Fruit fly (Drosophila melanogaster) whole organism, embryonic: ENCODE results near the gene Syt14.

Experiments used
- Asciz ChIP-seq: fragments of 200-800 bp; sonication (Bioruptor generic); optimal IDR thresholded peaks from 2 replicates; lab custom pipeline; 2017; ENCODE audit warnings: missing biosample characterization, mild to moderate bottlenecking, missing genetic modification characterization, missing genetic modification reagents
- B-H1 ChIP-seq: fragments of 200-800 bp; sonication (Bioruptor generic); IDR thresholded peaks from 3 replicates; pipeline ENCODE4 v1.3.6; 2022; ENCODE audit warnings: missing biosample characterization, missing genetic modification characterization
- BEAF-32 ChIP-seq: fragments of 200-800 bp; sonication (Bioruptor generic); optimal IDR thresholded peaks from 3 replicates; lab custom pipeline; 2017; ENCODE audit warnings: missing biosample characterization, missing genetic modification characterization, mild to moderate bottlenecking, moderate library complexity, missing genetic modification reagents
- Bdp1 ChIP-seq: fragments of 200-800 bp; sonication (Bioruptor generic); optimal IDR thresholded peaks from 3 replicates; lab custom pipeline; 2016; ENCODE audit warnings: missing biosample characterization, missing genetic modification characterization
- CG12391 ChIP-seq: fragments of 200-800 bp; sonication (Bioruptor generic); optimal IDR thresholded peaks from 3 replicates; lab custom pipeline; 2018; ENCODE audit warnings: missing biosample characterization, mild to moderate bottlenecking, missing genetic modification characterization, moderate library complexity
- CG13775 ChIP-seq: fragments of 200-800 bp; sonication (Bioruptor generic); optimal IDR thresholded peaks from 3 replicates; lab custom pipeline; 2017; ENCODE audit warnings: missing biosample characterization, mild to moderate bottlenecking, missing genetic modification characterization
- CG14965 ChIP-seq: fragments of 200-800 bp; sonication (Bioruptor generic); optimal IDR thresholded peaks from 2 replicates; lab custom pipeline; 2016; ENCODE audit warnings: missing biosample characterization, missing genetic modification characterization, borderline replicate concordance
- CG1602 ChIP-seq: fragments of 200-800 bp; sonication (Bioruptor generic); optimal IDR thresholded peaks from 3 replicates; lab custom pipeline; 2016; ENCODE audit warnings: missing biosample characterization, missing genetic modification characterization
- CG16779 ChIP-seq: fragments of 200-800 bp; sonication (Bioruptor generic); IDR thresholded peaks from 2 replicates; pipeline ENCODE4 v1.3.6; 2022; ENCODE audit warnings: missing biosample characterization, missing genetic modification characterization
- CG17612 ChIP-seq: fragments of 200-800 bp; sonication (Bioruptor generic); IDR thresholded peaks from 2 replicates; pipeline ENCODE4 v1.3.6; 2022; ENCODE audit warnings: missing biosample characterization, missing genetic modification characterization
- CG1832 ChIP-seq: fragments of 200-800 bp; sonication (Bioruptor generic); optimal IDR thresholded peaks from 2 replicates; lab custom pipeline; 2017; ENCODE audit warnings: missing biosample characterization, mild to moderate bottlenecking, missing genetic modification characterization, inconsistent platforms
- CG2199 ChIP-seq: fragments of 200-800 bp; sonication (Bioruptor generic); IDR thresholded peaks from 3 replicates; pipeline ENCODE4 v1.3.6; 2022; ENCODE audit warnings: missing biosample characterization, missing genetic modification characterization
- CG30020 ChIP-seq: fragments of 200-800 bp; optimal IDR thresholded peaks from 2 replicates; lab custom pipeline; 2019; ENCODE audit warnings: missing biosample characterization, mild to moderate bottlenecking, missing genetic modification characterization, moderate library complexity
- CG34224 ChIP-seq: fragments of 200-800 bp; sonication (Bioruptor generic); IDR thresholded peaks from 3 replicates; pipeline ENCODE4 v1.3.6; 2022; ENCODE audit warnings: missing biosample characterization, missing genetic modification characterization; ENCODE audit not compliant: partially characterized antibody
- CG8478 ChIP-seq: fragments of >200 bp; optimal IDR thresholded peaks from 2 replicates; lab custom pipeline; 2018
- Dref ChIP-seq: fragments of 200-800 bp; sonication (Bioruptor generic); IDR thresholded peaks from 2 replicates; pipeline ENCODE4 v1.3.6; 2022; ENCODE audit warnings: missing biosample characterization, missing genetic modification characterization
- Ets65A ChIP-seq: fragments of 200-800 bp; sonication (Bioruptor generic); peaks from one replicate; lab custom pipeline; 2016; ENCODE audit warnings: missing biosample characterization, missing genetic modification characterization
- Ets97D ChIP-seq: fragments of 200-800 bp; sonication (Bioruptor generic); optimal IDR thresholded peaks from 3 replicates; lab custom pipeline; 2016; ENCODE audit warnings: missing biosample characterization, missing genetic modification characterization
- HLH3B ChIP-seq: fragments of 200-800 bp; sonication (Bioruptor generic); IDR thresholded peaks from 2 replicates; pipeline ENCODE4 v1.3.6; 2022; ENCODE audit warnings: missing biosample characterization, missing genetic modification characterization
- Hey ChIP-seq: fragments of 200-800 bp; sonication (Bioruptor generic); optimal IDR thresholded peaks from 3 replicates; lab custom pipeline; 2018; ENCODE audit warnings: missing biosample characterization, mild to moderate bottlenecking, missing genetic modification characterization
- Lpt ChIP-seq: fragments of >200 bp; optimal IDR thresholded peaks from 2 replicates; lab custom pipeline; 2018; ENCODE audit warnings: missing biosample characterization, missing genetic modification characterization
- MTF-1 ChIP-seq: fragments of 200-800 bp; sonication (Bioruptor generic); optimal IDR thresholded peaks from 2 replicates; lab custom pipeline; 2018; ENCODE audit warnings: missing biosample characterization, mild to moderate bottlenecking, missing genetic modification characterization, borderline replicate concordance
- Med ChIP-seq: fragments of 200-800 bp; sonication (Bioruptor generic); peaks from one replicate; lab custom pipeline; 2016; ENCODE audit warnings: missing biosample characterization, missing genetic modification characterization, mild to moderate bottlenecking, inconsistent platforms, moderate library complexity
- Myb ChIP-seq: fragments of 200-800 bp; sonication (Bioruptor generic); optimal IDR thresholded peaks from 2 replicates; lab custom pipeline; 2016; ENCODE audit warnings: missing biosample characterization, missing genetic modification characterization
- Poxn ChIP-seq: fragments of 200-800 bp; sonication (Bioruptor generic); IDR thresholded peaks from 2 replicates; pipeline ENCODE4 v1.3.6; 2022; ENCODE audit warnings: missing biosample characterization, missing genetic modification characterization
- Sox102F ChIP-seq: fragments of 200-800 bp; sonication (Bioruptor generic); optimal IDR thresholded peaks from 2 replicates; lab custom pipeline; 2018; ENCODE audit warnings: missing biosample characterization, mild to moderate bottlenecking, missing genetic modification characterization, moderate library complexity
- abd-A ChIP-seq: fragments of 200-800 bp; sonication (Bioruptor generic); optimal IDR thresholded peaks from 3 replicates; lab custom pipeline; 2019; ENCODE audit warnings: missing biosample characterization, mild to moderate bottlenecking, missing genetic modification characterization, moderate library complexity
- ci ChIP-seq: fragments of 200-800 bp; sonication (Bioruptor generic); IDR thresholded peaks from 3 replicates; pipeline ENCODE4 v1.3.6; 2022; ENCODE audit warnings: missing biosample characterization, missing genetic modification characterization
- crol ChIP-seq: fragments of 200-800 bp; sonication (Bioruptor generic); IDR thresholded peaks from 2 replicates; pipeline ENCODE4 v1.3.6; 2022; ENCODE audit warnings: missing biosample characterization, missing genetic modification characterization
- danr ChIP-seq: fragments of 200-800 bp; sonication (Bioruptor generic); IDR thresholded peaks from 2 replicates; pipeline ENCODE4 v1.3.6; 2022; ENCODE audit warnings: missing biosample characterization, missing genetic modification characterization
- ewg ChIP-seq: fragments of 200-800 bp; sonication (Bioruptor generic); optimal IDR thresholded peaks from 3 replicates; lab custom pipeline; 2017; ENCODE audit warnings: mild to moderate bottlenecking, missing biosample characterization, missing genetic modification reagents, missing genetic modification characterization
- fd96Cb ChIP-seq: fragments of 200-800 bp; sonication (Bioruptor generic); optimal IDR thresholded peaks from 2 replicates; lab custom pipeline; 2018; ENCODE audit warnings: missing biosample characterization, mild to moderate bottlenecking, missing genetic modification characterization, moderate library complexity
- gcm2 ChIP-seq: fragments of 200-800 bp; sonication (Bioruptor generic); optimal IDR thresholded peaks from 2 replicates; lab custom pipeline; 2016; ENCODE audit warnings: missing biosample characterization, missing genetic modification characterization
- gfzf ChIP-seq: fragments of 200-800 bp; sonication (Bioruptor generic); optimal IDR thresholded peaks from 2 replicates; lab custom pipeline; 2016; ENCODE audit warnings: missing biosample characterization, mild to moderate bottlenecking, missing genetic modification characterization, moderate library complexity
- lov ChIP-seq, 2 experiments: fragments of 200-800 bp in 1 of 2; fragments of >200 bp in 1 of 2; sonication (Bioruptor generic) in 1 of 2; IDR thresholded peaks in 1 of 2; optimal IDR thresholded peaks in 1 of 2; 2 replicates in 1 of 2; 3 replicates in 1 of 2; pipeline versions ENCODE4 v1.3.6 to Lab custom; 2017 to 2022; ENCODE audit warnings: missing biosample characterization in 1 of 2, missing genetic modification characterization in 1 of 2
- luna ChIP-seq: fragments of 200-800 bp; sonication (Bioruptor generic); optimal IDR thresholded peaks from 2 replicates; lab custom pipeline; 2016; ENCODE audit warnings: missing biosample characterization, missing genetic modification characterization
- maf-S ChIP-seq: fragments of 200-800 bp; sonication (Bioruptor generic); optimal IDR thresholded peaks from 2 replicates; lab custom pipeline; 2016; ENCODE audit warnings: missing biosample characterization, missing genetic modification characterization
- nerfin-1 ChIP-seq: fragments of 200-800 bp; sonication (Bioruptor generic); optimal IDR thresholded peaks from 3 replicates; lab custom pipeline; 2019; ENCODE audit warnings: missing biosample characterization, mild to moderate bottlenecking, missing genetic modification characterization, moderate library complexity
- onecut ChIP-seq: fragments of 200-800 bp; sonication (Bioruptor generic); IDR thresholded peaks from 2 replicates; pipeline ENCODE4 v1.3.6; 2022; ENCODE audit warnings: missing biosample characterization, missing genetic modification characterization
- pita ChIP-seq: fragments of 200-800 bp; sonication (Bioruptor generic); optimal IDR thresholded peaks from 2 replicates; lab custom pipeline; 2017; ENCODE audit warnings: missing biosample characterization, mild to moderate bottlenecking, missing genetic modification characterization
- pros ChIP-seq: fragments of 200-800 bp; sonication (Bioruptor generic); optimal IDR thresholded peaks from 3 replicates; lab custom pipeline; 2019; ENCODE audit warnings: missing biosample characterization, mild to moderate bottlenecking, missing genetic modification characterization, moderate library complexity
- rib ChIP-seq: fragments of 200-800 bp; sonication (Bioruptor generic); IDR thresholded peaks from 2 replicates; pipeline ENCODE4 v1.3.6; 2022; ENCODE audit warnings: missing biosample characterization, missing genetic modification characterization
- so ChIP-seq: fragments of 200-800 bp; sonication (Bioruptor generic); IDR thresholded peaks from 3 replicates; pipeline ENCODE4 v1.3.6; 2022; ENCODE audit warnings: missing biosample characterization, missing genetic modification characterization
- tap ChIP-seq: fragments of 200-800 bp; optimal IDR thresholded peaks from 3 replicates; lab custom pipeline; 2019; ENCODE audit warnings: missing biosample characterization, mild to moderate bottlenecking, missing genetic modification characterization, moderate library complexity
- tin ChIP-seq: fragments of 200-800 bp; sonication (Bioruptor generic); optimal IDR thresholded peaks from 3 replicates; lab custom pipeline; 2016; ENCODE audit warnings: missing biosample characterization, missing genetic modification characterization
- tup ChIP-seq: fragments of 200-800 bp; sonication (Bioruptor generic); optimal IDR thresholded peaks from 2 replicates; lab custom pipeline; 2016; ENCODE audit warnings: missing biosample characterization, mild to moderate bottlenecking, missing genetic modification characterization, moderate library complexity
- vvl ChIP-seq: fragments of 200-800 bp; sonication (Bioruptor generic); IDR thresholded peaks from 2 replicates; pipeline ENCODE4 v1.3.6; 2022; ENCODE audit warnings: missing biosample characterization, missing genetic modification characterization
- wdn ChIP-seq: fragments of 200-800 bp; sonication (Bioruptor generic); IDR thresholded peaks from 2 replicates; pipeline ENCODE4 v1.3.6; 2022; ENCODE audit warnings: missing biosample characterization, missing genetic modification characterization
- zen2 ChIP-seq: fragments of 200-800 bp; sonication (Bioruptor generic); IDR thresholded peaks from 3 replicates; pipeline ENCODE4 v1.3.6; 2022; ENCODE audit warnings: missing biosample characterization, missing genetic modification characterization; ENCODE audit not compliant: partially characterized antibody

The Syt14 gene

dm6 chr3R:4284376-4284953, 34.4 kb downstream of the Syt14 start:
- TF ChIP-seq Med (GFP tag; lab: Kevin White, UChicago) (peak; percentile 54), pros (GFP tag; lab: Kevin White, UChicago) (peak; percentile 84), Ets65A (GFP tag; lab: Kevin White, UChicago) (peak; percentile 16), nerfin-1 (peak; percentile 51), CG16779 (GFP tag; lab: Robert Waterston, UW) (no peak), Poxn (GFP tag; lab: Robert Waterston, UW) (no peak), CG34224 (GFP tag; lab: Robert Waterston, UW) (no peak), abd-A (tag; lab: Kevin White, UChicago) (peak; percentile 20), CG2199 (GFP tag; lab: Robert Waterston, UW) (peak; percentile 70; the same call in 2 of the 3 replicates), Hey (peak; percentile 28), tap (tag; lab: Kevin White, UChicago) (no peak), CG13775 (GFP tag; lab: Kevin White, UChicago) (peak; percentile 96), crol (peak; percentile 26; the same call in 1 of the 2 replicates), CG17612 (no peak), ewg (GFP tag; lab: Kevin White, UChicago) (no peak), onecut (GFP tag; lab: Robert Waterston, UW) (peak; percentile 10; the same call in 1 of the 2 replicates), gcm2 (GFP tag; lab: Kevin White, UChicago) (no peak), vvl (GFP tag; lab: Robert Waterston, UW) (0 out of 2 replicates have a peak, but pooled peaks have one; percentile 26), lov (optimal IDR thresholded peaks at IDR 0.05; lab: Kevin White, UChicago) (no peak), lov (GFP tag; IDR thresholded peaks at IDR 0.05; lab: Robert Waterston, UW) (0 out of 3 replicates have a peak, but pooled peaks have one; percentile 50), tup (GFP tag; lab: Kevin White, UChicago) (no peak), ci (GFP tag; lab: Robert Waterston, UW) (0 out of 3 replicates have a peak, but pooled peaks have one; percentile 24)

- TF ChIP-seq Ets97D (GFP tag; lab: Kevin White, UChicago): no peak
- no peak for TF ChIP-seq CG30020 (tag; lab: Kevin White, UChicago)
- no peak for TF ChIP-seq danr (GFP tag; lab: Robert Waterston, UW)
- TF ChIP-seq CG8478 (lab: Kevin White, UChicago): no peak
- TF ChIP-seq gfzf (GFP tag; lab: Kevin White, UChicago): no peak
- no peak for TF ChIP-seq Sox102F (GFP tag; lab: Kevin White, UChicago)
- TF ChIP-seq Lpt (GFP tag; lab: Kevin White, UChicago): no peak
- no peak for TF ChIP-seq maf-S (GFP tag; lab: Kevin White, UChicago)
- TF ChIP-seq CG12391 (tag; lab: Kevin White, UChicago): no peak
- TF ChIP-seq Myb (GFP tag; lab: Kevin White, UChicago): no peak
- no peak for TF ChIP-seq CG1832 (GFP tag; lab: Kevin White, UChicago)
- TF ChIP-seq Hey: peak; percentile 42
- TF ChIP-seq MTF-1 (GFP tag; lab: Kevin White, UChicago): no peak
- no peak for TF ChIP-seq Asciz
- TF ChIP-seq luna (GFP tag; lab: Kevin White, UChicago): no peak
- TF ChIP-seq B-H1 (GFP tag; lab: Robert Waterston, UW): no peak
- 0 out of 3 replicates have a peak, but pooled peaks have one; percentile 32 for TF ChIP-seq zen2
- TF ChIP-seq Bdp1 (GFP tag; lab: Kevin White, UChicago): no peak
- peak; percentile 10 for TF ChIP-seq BEAF-32 (GFP tag; lab: Kevin White, UChicago)
- no peak for TF ChIP-seq wdn
- TF ChIP-seq Dref: peak; percentile 30; the same call in 1 of the 2 replicates
- TF ChIP-seq so (GFP tag; lab: Robert Waterston, UW): no peak
- no peak for TF ChIP-seq HLH3B
- TF ChIP-seq rib (GFP tag; lab: Robert Waterston, UW): no peak
- TF ChIP-seq CG1602 (GFP tag; lab: Kevin White, UChicago): no peak
- no peak for TF ChIP-seq tin (GFP tag; lab: Kevin White, UChicago)
- no peak for TF ChIP-seq fd96Cb (tag; lab: Kevin White, UChicago)
- no peak for TF ChIP-seq CG14965
- no peak for TF ChIP-seq pita (GFP tag; lab: Kevin White, UChicago)
Observed at dm6 chr3R:4282207-4282606, 36.7 kb downstream of the Syt14 start.
